Worm (Caenorhabditis elegans): ENCODE measurements around the gene F48F5.8.

DNA sequence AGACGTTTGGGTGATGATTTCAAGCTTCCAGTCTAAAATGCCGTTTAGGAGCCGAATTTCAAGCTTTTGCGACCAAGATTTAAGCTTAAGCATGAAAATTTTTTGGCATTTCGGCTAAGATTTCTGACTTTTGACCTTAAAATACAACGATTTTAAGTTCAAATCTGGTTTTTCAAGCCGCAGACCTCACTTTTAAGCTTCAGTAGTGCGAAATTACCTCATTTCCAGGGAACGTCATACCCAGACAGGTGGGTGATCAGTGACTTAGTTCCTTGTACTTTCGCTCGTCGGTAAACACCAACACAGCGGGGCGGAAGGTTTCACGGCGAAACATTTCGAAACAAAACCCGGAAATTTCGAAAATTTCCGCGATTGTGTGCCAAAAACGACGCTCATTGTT is 8.8 kb upstream of the F48F5.8 start:
- TF ChIP-seq ceh-2 (tag; optimal IDR thresholded peaks at IDR 0.05) (no peak), nhr-11 (tag; optimal IDR thresholded peaks at IDR 0.05) (no peak), hlh-6 (tag; optimal IDR thresholded peaks at IDR 0.05) (no peak), ama-1 (optimal IDR thresholded peaks at IDR 0.05) (no peak)

Data from whole organism, late embryonic.